Worm (Caenorhabditis elegans) whole organism, young adult: Measurements from ENCODE around the gene F48D6.4.

Source experiments
- B0035.1 ChIP-seq: sonication (generic microtip); optimal IDR thresholded peaks from 2 replicates; lab custom pipeline; 2016; ENCODE audit warnings: missing genetic modification characterization, mild to moderate bottlenecking, missing compliant biosample characterization, missing genotype, missing genetic modification reagents
- B0261.1 ChIP-seq: sonication (generic microtip); optimal IDR thresholded peaks from 2 replicates; lab custom pipeline; 2016; ENCODE audit warnings: mild to moderate bottlenecking, missing genetic modification characterization, moderate library complexity, missing compliant biosample characterization
- C17E4.6 ChIP-seq: fragments of 200-800 bp; sonication (Bioruptor generic); IDR thresholded peaks from 2 replicates; pipeline ENCODE4 v1.3.6; 2022; ENCODE audit warnings: missing genetic modification reagents, missing genetic modification characterization, missing compliant biosample characterization
- D2030.7 ChIP-seq: fragments of 200-800 bp; sonication (Bioruptor generic); IDR thresholded peaks from 2 replicates; pipeline ENCODE4 v1.3.6; 2022; ENCODE audit warnings: missing genetic modification reagents, missing genetic modification characterization, missing compliant biosample characterization
- F22D6.2 ChIP-seq: sonication (generic microtip); optimal IDR thresholded peaks from 2 replicates; lab custom pipeline; 2016; ENCODE audit warnings: mild to moderate bottlenecking, missing genetic modification characterization, missing compliant biosample characterization
- F49E8.2 ChIP-seq: sonication (generic microtip); optimal IDR thresholded peaks from 3 replicates; lab custom pipeline; 2017; ENCODE audit warnings: missing genetic modification characterization, mild to moderate bottlenecking, missing compliant biosample characterization, antibody characterized with exemption, moderate library complexity; ENCODE audit not compliant: insufficient read depth
- F52B5.7 ChIP-seq: sonication (generic microtip); optimal IDR thresholded peaks from 2 replicates; lab custom pipeline; 2016; ENCODE audit warnings: mild to moderate bottlenecking, missing genetic modification characterization, missing compliant biosample characterization
- F57C9.4 ChIP-seq: sonication (generic microtip); optimal IDR thresholded peaks from 2 replicates; lab custom pipeline; 2017; ENCODE audit warnings: mild to moderate bottlenecking, missing genetic modification characterization, missing compliant biosample characterization
- T07F8.4 ChIP-seq: sonication (generic microtip); optimal IDR thresholded peaks from 2 replicates; lab custom pipeline; 2016; ENCODE audit warnings: mild to moderate bottlenecking, missing genetic modification characterization, moderate library complexity, missing compliant biosample characterization
- Y53F4B.3 ChIP-seq: fragments of 200-800 bp; sonication (Bioruptor generic); IDR thresholded peaks from 2 replicates; pipeline ENCODE4 v1.3.6; 2022; ENCODE audit warnings: missing genetic modification reagents, missing genetic modification characterization, missing compliant biosample characterization
- Y53G8AR.9 ChIP-seq: fragments of 200-800 bp; sonication (Bioruptor generic); conservative IDR thresholded peaks from 2 replicates; pipeline ENCODE4 v1.3.6; 2022; ENCODE audit warnings: missing genetic modification reagents, missing genetic modification characterization, missing compliant biosample characterization
- Y67H2A.10 ChIP-seq: fragments of 200-800 bp; sonication (Bioruptor generic); conservative IDR thresholded peaks from 2 replicates; pipeline ENCODE4 v1.3.6; 2022; ENCODE audit warnings: missing genetic modification reagents, missing genetic modification characterization, missing compliant biosample characterization
- Y79H2A.3 ChIP-seq: fragments of 200-800 bp; sonication (Bioruptor generic); conservative IDR thresholded peaks from 2 replicates; pipeline ENCODE4 v1.3.6; 2022; ENCODE audit warnings: missing genetic modification reagents, missing genetic modification characterization, missing compliant biosample characterization
- Y95B8A.8 ChIP-seq: fragments of 200-800 bp; sonication (Bioruptor generic); IDR thresholded peaks from 2 replicates; pipeline ENCODE4 v1.3.6; 2022; ENCODE audit warnings: missing genetic modification reagents, missing genetic modification characterization, missing compliant biosample characterization
- ama-1 ChIP-seq, 3 experiments: fragments of 150-350 bp in 1 of 3; sonication (generic microtip) in 2 of 3; optimal IDR thresholded peaks; 2 replicates each; lab custom pipeline; 2014 to 2018; ENCODE audit warnings: missing biosample characterization in 2 of 3, missing genetic modification characterization in 2 of 3, missing genetic modification reagents in 2 of 3
- attf-5 ChIP-seq: fragments of 200-800 bp; sonication (Bioruptor generic); optimal IDR thresholded peaks from 2 replicates; lab custom pipeline; 2018; ENCODE audit warnings: mild to moderate bottlenecking, missing genetic modification characterization, missing compliant biosample characterization
- cebp-2 ChIP-seq: fragments of 200-800 bp; sonication (Bioruptor generic); IDR thresholded peaks from 2 replicates; pipeline ENCODE4 v1.3.6; 2022; ENCODE audit warnings: missing genetic modification characterization, missing compliant biosample characterization
- ceh-27 ChIP-seq: fragments of 200-800 bp; sonication (Bioruptor generic); optimal IDR thresholded peaks from 2 replicates; lab custom pipeline; 2018; ENCODE audit warnings: mild to moderate bottlenecking, missing genetic modification characterization, moderate library complexity, missing compliant biosample characterization
- egl-44 ChIP-seq: fragments of 200-800 bp; sonication (Bioruptor generic); IDR thresholded peaks from 2 replicates; pipeline ENCODE4 v1.3.6; 2022; ENCODE audit warnings: missing genetic modification reagents, missing genetic modification characterization, missing compliant biosample characterization
- ekl-4 ChIP-seq: fragments of 200-800 bp; sonication (Bioruptor generic); IDR thresholded peaks from 2 replicates; pipeline ENCODE4 v1.3.6; 2022; ENCODE audit warnings: missing genetic modification reagents, missing genetic modification characterization, missing compliant biosample characterization
- ets-4 ChIP-seq: fragments of 200-800 bp; sonication (Bioruptor generic); optimal IDR thresholded peaks from 2 replicates; lab custom pipeline; 2018; ENCODE audit warnings: mild to moderate bottlenecking, missing genetic modification characterization, missing compliant biosample characterization
- hmg-1.2 ChIP-seq: fragments of 200-800 bp; sonication (Bioruptor generic); IDR thresholded peaks from 2 replicates; pipeline ENCODE4 v1.3.6; 2022; ENCODE audit warnings: missing genetic modification reagents, missing genetic modification characterization, missing compliant biosample characterization
- hmg-20 ChIP-seq: fragments of 200-800 bp; sonication (Bioruptor generic); IDR thresholded peaks from 2 replicates; pipeline ENCODE4 v1.3.6; 2022; ENCODE audit warnings: missing genetic modification reagents, missing genetic modification characterization, missing compliant biosample characterization
- lag-1 ChIP-seq: fragments of 200-800 bp; sonication (Bioruptor generic); IDR thresholded peaks from 2 replicates; pipeline ENCODE4 v1.3.6; 2022; ENCODE audit warnings: missing genetic modification reagents, missing genetic modification characterization, missing compliant biosample characterization
- lin-26 ChIP-seq: fragments of 200-800 bp; sonication (Bioruptor generic); IDR thresholded peaks from 2 replicates; pipeline ENCODE4 v1.3.6; 2022; ENCODE audit warnings: missing genetic modification reagents, missing genetic modification characterization, missing compliant biosample characterization
- lsl-1 ChIP-seq: fragments of 200-800 bp; sonication (Bioruptor generic); optimal IDR thresholded peaks from 2 replicates; lab custom pipeline; 2018; ENCODE audit warnings: mild to moderate bottlenecking, missing genetic modification characterization, moderate library complexity, missing compliant biosample characterization
- madf-3 ChIP-seq: fragments of 200-800 bp; sonication (Bioruptor generic); IDR thresholded peaks from 2 replicates; pipeline ENCODE4 v1.3.6; 2022; ENCODE audit warnings: missing genetic modification reagents, missing genetic modification characterization, missing compliant biosample characterization
- nfya-1 ChIP-seq: sonication (generic microtip); optimal IDR thresholded peaks from 2 replicates; lab custom pipeline; 2017; ENCODE audit warnings: antibody characterized with exemption, missing compliant biosample characterization, missing genetic modification characterization, borderline replicate concordance; ENCODE audit not compliant: insufficient read depth
- nfyb-1 ChIP-seq: fragments of 200-800 bp; sonication (Bioruptor generic); IDR thresholded peaks from 2 replicates; pipeline ENCODE4 v1.3.6; 2022; ENCODE audit warnings: missing genetic modification reagents, missing genetic modification characterization, missing compliant biosample characterization
- sdz-38 ChIP-seq: sonication (generic microtip); optimal IDR thresholded peaks from 2 replicates; lab custom pipeline; 2016; ENCODE audit warnings: missing genotype, missing genetic modification characterization, missing compliant biosample characterization
- sptf-2 ChIP-seq: fragments of 200-800 bp; sonication (Bioruptor generic); optimal IDR thresholded peaks from 2 replicates; lab custom pipeline; 2018; ENCODE audit warnings: mild to moderate bottlenecking, missing genetic modification characterization, missing compliant biosample characterization
- tbx-9 ChIP-seq: sonication (generic microtip); optimal IDR thresholded peaks from 2 replicates; lab custom pipeline; 2016; ENCODE audit warnings: borderline replicate concordance, missing genetic modification characterization, inconsistent platforms, missing compliant biosample characterization
- zim-3 ChIP-seq: sonication (generic microtip); optimal IDR thresholded peaks from 2 replicates; lab custom pipeline; 2017; ENCODE audit warnings: mild to moderate bottlenecking, missing genetic modification characterization, moderate library complexity, missing compliant biosample characterization
- ztf-6 ChIP-seq: fragments of 200-800 bp; sonication (Bioruptor generic); IDR thresholded peaks from 2 replicates; pipeline ENCODE4 v1.3.6; 2022; ENCODE audit warnings: missing genetic modification reagents, missing genetic modification characterization, missing compliant biosample characterization

Gene F48D6.4

DNA sequence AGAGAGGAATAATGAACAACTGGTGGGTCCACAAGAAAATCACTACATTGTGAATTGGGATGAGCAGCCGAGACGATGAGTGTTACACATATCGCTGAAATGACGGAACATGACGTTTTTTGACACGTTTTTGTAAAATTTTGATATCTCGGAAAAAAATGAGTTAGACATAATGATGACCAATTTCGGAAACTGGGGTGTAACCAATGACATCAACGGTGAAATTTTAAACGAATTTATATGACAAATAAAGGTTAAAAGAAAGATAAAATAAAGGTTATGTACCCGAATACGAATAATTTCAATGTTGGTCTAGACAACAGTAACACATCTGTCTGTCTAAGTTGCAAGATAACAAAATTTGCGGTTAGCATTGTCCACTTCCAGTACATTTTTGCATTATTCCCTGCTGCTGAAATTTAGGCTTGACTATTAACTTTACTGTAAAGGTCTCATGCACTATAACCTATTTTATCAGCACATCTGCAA is 32.3 kb upstream of the F48D6.4 start, which contains the start of the genes twk-28 and ets-9:
Gene twk-28 (minus strand): TSS at position 51 of the 489 bp plus-strand sequence.
Gene ets-9 (plus strand): TSS at position 410 of the 489 bp plus-strand sequence.
- TF ChIP-seq ekl-4, result no peak
- no peak for TF ChIP-seq ztf-6 (GFP tag; lab: Robert Waterston, UW)
- no peak for TF ChIP-seq sptf-2 (GFP tag; lab: Kevin White, UChicago)
- TF ChIP-seq Y79H2A.3 (GFP tag; lab: Robert Waterston, UW), result no peak
- no peak for TF ChIP-seq F57C9.4 (tag; lab: Kevin White, UChicago)
- no peak for TF ChIP-seq lsl-1 (GFP tag; lab: Kevin White, UChicago)
- no peak for TF ChIP-seq T07F8.4 (tag; lab: Kevin White, UChicago)
- TF ChIP-seq attf-5 (GFP tag; lab: Kevin White, UChicago), result no peak
- no peak for TF ChIP-seq cebp-2 (GFP tag; lab: Robert Waterston, UW)
- TF ChIP-seq egl-44, result no peak
- no peak for TF ChIP-seq sdz-38 (tag; lab: Kevin White, UChicago)
- TF ChIP-seq lin-26, result no peak
- no peak for TF ChIP-seq Y67H2A.10 (GFP tag; lab: Robert Waterston, UW)
- no peak for TF ChIP-seq hmg-20
- TF ChIP-seq ets-4 (GFP tag; lab: Kevin White, UChicago), result no peak
- TF ChIP-seq C17E4.6 (GFP tag; lab: Robert Waterston, UW), result no peak
- no peak for TF ChIP-seq Y53F4B.3 (GFP tag; lab: Robert Waterston, UW)
- TF ChIP-seq Y53G8AR.9 (GFP tag; lab: Robert Waterston, UW), result no peak

DNA sequence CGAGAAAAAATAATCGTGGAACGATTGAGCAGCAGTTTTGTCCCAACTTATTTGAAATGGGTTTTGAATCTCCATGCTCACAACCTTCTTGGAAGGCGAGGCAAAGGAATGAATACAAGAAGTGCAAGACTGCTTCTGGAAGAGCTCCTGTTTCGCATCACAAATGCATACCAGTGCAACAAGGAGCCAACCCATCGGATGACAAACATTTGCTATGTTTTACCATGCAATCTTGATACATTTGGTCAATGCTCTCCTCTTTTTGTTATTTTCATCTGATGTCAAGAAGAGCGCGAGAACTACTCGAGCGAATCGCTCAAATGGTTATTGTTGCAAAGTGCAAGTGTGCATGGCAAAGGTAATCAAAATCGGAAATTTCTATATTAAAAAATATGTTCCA is 27.1 kb upstream of the F48D6.4 start, which contains the start of gene mec-18:
Gene mec-18 (minus strand): TSS at position 101 of the 400 bp plus-strand sequence.
- TF ChIP-seq F52B5.7, result no peak
- no peak for TF ChIP-seq Y95B8A.8
- no peak for TF ChIP-seq nfya-1
- TF ChIP-seq zim-3 (tag; lab: Kevin White, UChicago), result no peak
- no peak for TF ChIP-seq sptf-2 (GFP tag; lab: Kevin White, UChicago)
- no peak for TF ChIP-seq lag-1 (GFP tag; lab: Robert Waterston, UW)
- TF ChIP-seq hmg-1.2 (GFP tag; lab: Robert Waterston, UW), result no peak
- TF ChIP-seq B0035.1, result no peak
- TF ChIP-seq F57C9.4 (tag; lab: Kevin White, UChicago), result no peak
- no peak for TF ChIP-seq B0261.1
- no peak for TF ChIP-seq madf-3 (GFP tag; lab: Robert Waterston, UW)
- TF ChIP-seq nfyb-1 (GFP tag; lab: Robert Waterston, UW), result no peak
- no peak for TF ChIP-seq tbx-9

DNA sequence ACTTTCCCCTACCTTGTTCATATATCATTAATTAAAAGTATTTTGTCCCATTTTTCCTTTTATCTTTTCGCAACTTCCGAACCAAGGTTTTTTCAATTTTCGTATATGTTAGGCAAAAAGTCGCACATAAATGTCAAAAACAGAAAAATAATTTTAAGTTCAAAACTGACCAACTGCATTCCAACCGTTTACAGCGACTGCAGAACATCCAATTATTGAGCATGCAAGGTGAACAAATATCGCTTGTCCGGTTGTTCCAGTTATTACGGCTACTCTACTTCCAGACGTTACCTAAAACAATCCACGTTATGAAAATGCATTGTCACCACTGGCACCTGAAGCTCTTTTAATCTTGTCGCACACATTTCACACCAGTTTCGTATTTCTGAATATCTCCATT is 26.6 kb upstream of the F48D6.4 start, which contains the start of gene C52B9.10:
Gene C52B9.10 (plus strand): TSS at position 301 of the 400 bp plus-strand sequence.
- TF ChIP-seq F49E8.2 (tag; lab: Kevin White, UChicago), result no peak
- no peak for TF ChIP-seq ama-1 (optimal IDR thresholded peaks at IDR 0.05; lab: Kevin White, UChicago)
- no peak for TF ChIP-seq ama-1 (GFP tag; optimal IDR thresholded peaks at IDR 0.05; lab: Kevin White, UChicago)
- no peak for TF ChIP-seq D2030.7
- no peak for TF ChIP-seq F22D6.2 (tag; lab: Kevin White, UChicago)
- no peak for TF ChIP-seq Y79H2A.3 (GFP tag; lab: Robert Waterston, UW)
- TF ChIP-seq ceh-27 (GFP tag; lab: Kevin White, UChicago), result no peak
- no peak for TF ChIP-seq T07F8.4 (tag; lab: Kevin White, UChicago)
- no peak for TF ChIP-seq nfyb-1 (GFP tag; lab: Robert Waterston, UW)
- TF ChIP-seq C17E4.6 (GFP tag; lab: Robert Waterston, UW), result no peak
- no peak for TF ChIP-seq Y67H2A.10 (GFP tag; lab: Robert Waterston, UW)
- TF ChIP-seq, all 124 proteins: peak for 0
